Worm (Caenorhabditis elegans) whole organism, midembryonic: ENCODE data around the gene ssu-1.

Experiments
- T22C8.4 ChIP-seq: fragments of 200-800 bp; sonication (Bioruptor generic); IDR thresholded peaks from 2 replicates; pipeline ENCODE4 v1.3.6; 2022; ENCODE audit warnings: missing genetic modification characterization, missing compliant biosample characterization
- cog-1 ChIP-seq: sonication (generic microtip); optimal IDR thresholded peaks from 2 replicates; lab custom pipeline; 2016; ENCODE audit warnings: missing genetic modification characterization, missing compliant biosample characterization
- flt-1 ChIP-seq: fragments of 200-800 bp; sonication (Bioruptor generic); IDR thresholded peaks from 2 replicates; pipeline ENCODE4 v1.3.6; 2022; ENCODE audit warnings: missing genetic modification characterization, missing compliant biosample characterization
- klf-2 ChIP-seq: fragments of 200-800 bp; sonication (Bioruptor generic); conservative IDR thresholded peaks from 2 replicates; pipeline ENCODE4 v1.3.6; 2022; ENCODE audit warnings: missing genetic modification reagents, missing genetic modification characterization, missing compliant biosample characterization
- med-1 ChIP-seq: sonication (generic microtip); optimal IDR thresholded peaks from 2 replicates; lab custom pipeline; 2017; ENCODE audit warnings: missing genetic modification characterization, mild to moderate bottlenecking, missing compliant biosample characterization, antibody characterized with exemption, missing genetic modification reagents; ENCODE audit not compliant: insufficient read depth
- ref-1 ChIP-seq: fragments of 200-800 bp; sonication (Bioruptor generic); conservative IDR thresholded peaks from 2 replicates; pipeline ENCODE4 v1.3.6; 2022; ENCODE audit warnings: missing genetic modification reagents, missing genetic modification characterization, missing compliant biosample characterization
- tab-1 ChIP-seq: fragments of 200-800 bp; sonication (Bioruptor generic); IDR thresholded peaks from 2 replicates; pipeline ENCODE4 v1.3.6; 2022; ENCODE audit warnings: missing genetic modification characterization, missing compliant biosample characterization
- ztf-29 ChIP-seq: fragments of 200-800 bp; sonication (Bioruptor generic); IDR thresholded peaks from 2 replicates; pipeline ENCODE4 v1.3.6; 2022; ENCODE audit warnings: missing genetic modification reagents, missing genetic modification characterization, missing compliant biosample characterization

DNA sequence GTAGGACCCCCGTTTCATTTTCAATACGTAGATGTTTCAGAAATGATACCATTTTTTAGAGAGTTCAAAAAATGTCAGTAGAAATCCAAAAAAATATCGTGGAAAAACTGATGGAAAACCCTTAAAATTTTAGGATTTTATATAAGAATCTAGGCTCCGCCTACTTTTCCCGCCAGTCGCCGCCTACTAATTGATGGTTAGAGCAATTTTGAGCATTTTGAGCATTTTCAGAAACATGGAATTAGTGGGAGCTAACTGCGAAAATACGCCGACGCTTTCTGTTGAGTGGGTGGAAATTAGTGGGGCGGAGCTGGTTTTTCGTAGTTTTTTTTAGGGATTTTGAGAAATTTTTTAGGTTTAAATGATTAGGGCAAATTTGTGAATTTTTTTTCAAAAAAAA, at the start of gene ssu-1:
- TF ChIP-seq flt-1 (no peak), med-1 (GFP tag; lab: Kevin White, UChicago) (no peak), klf-2 (GFP tag; lab: Robert Waterston, UW) (no peak), T22C8.4 (GFP tag; lab: Robert Waterston, UW) (no peak), ref-1 (GFP tag; lab: Robert Waterston, UW) (no peak), ztf-29 (GFP tag; lab: Robert Waterston, UW) (no peak), cog-1 (tag; lab: Kevin White, UChicago) (no peak), tab-1 (GFP tag; lab: Robert Waterston, UW) (no peak)
